Fruit fly (Drosophila melanogaster) whole organism, embryonic: ENCODE data around the gene CG14234.
A peak's percentile ranks its signal among the peaks of the same experiment; 100 is the strongest.

Experiments
- Blimp-1 ChIP-seq: fragments of 200-800 bp; sonication (Bioruptor generic); optimal IDR thresholded peaks from 3 replicates; lab custom pipeline; 2018; ENCODE audit warnings: missing biosample characterization, missing genetic modification characterization, mild to moderate bottlenecking, moderate library complexity, missing genetic modification reagents
- CG10959 ChIP-seq: fragments of 200-800 bp; sonication (Bioruptor generic); IDR thresholded peaks from 2 replicates; pipeline ENCODE4 v1.3.6; 2022; ENCODE audit warnings: missing biosample characterization, missing genetic modification characterization
- CG12104 ChIP-seq: fragments of 200-800 bp; sonication (Bioruptor generic); optimal IDR thresholded peaks from 3 replicates; lab custom pipeline; 2016; ENCODE audit warnings: missing biosample characterization, missing genetic modification characterization
- CG13424 ChIP-seq: fragments of 200-800 bp; sonication (Bioruptor generic); optimal IDR thresholded peaks from 2 replicates; lab custom pipeline; 2019; ENCODE audit warnings: missing biosample characterization, mild to moderate bottlenecking, missing genetic modification characterization, moderate library complexity
- CG15269 ChIP-seq: fragments of 200-800 bp; sonication (Bioruptor generic); optimal IDR thresholded peaks from 2 replicates; lab custom pipeline; 2018; ENCODE audit warnings: missing biosample characterization, mild to moderate bottlenecking, missing genetic modification characterization, moderate library complexity
- CG15696 ChIP-seq: fragments of 200-800 bp; sonication (Bioruptor generic); optimal IDR thresholded peaks from 2 replicates; lab custom pipeline; 2019; ENCODE audit warnings: missing biosample characterization, mild to moderate bottlenecking, missing genetic modification characterization, moderate library complexity
- CG1603 ChIP-seq: fragments of 200-800 bp; sonication (Bioruptor generic); optimal IDR thresholded peaks from 2 replicates; lab custom pipeline; 2019; ENCODE audit warnings: missing biosample characterization, mild to moderate bottlenecking, missing genetic modification characterization, moderate library complexity
- CG1647 ChIP-seq: fragments of 200-800 bp; sonication (Bioruptor generic); optimal IDR thresholded peaks from 3 replicates; lab custom pipeline; 2016; ENCODE audit warnings: missing biosample characterization, missing genetic modification characterization
- CG16863 ChIP-seq: fragments of 200-800 bp; sonication (Bioruptor generic); optimal IDR thresholded peaks from 3 replicates; lab custom pipeline; 2016; ENCODE audit warnings: missing biosample characterization, missing genetic modification characterization
- CG17361 ChIP-seq: fragments of 200-800 bp; sonication (Bioruptor generic); IDR thresholded peaks from 3 replicates; pipeline ENCODE4 v1.3.6; 2022; ENCODE audit warnings: missing biosample characterization, missing genetic modification characterization
- CG17568 ChIP-seq: fragments of 200-800 bp; sonication (Bioruptor generic); optimal IDR thresholded peaks from 2 replicates; lab custom pipeline; 2018; ENCODE audit warnings: missing biosample characterization, mild to moderate bottlenecking, missing genetic modification characterization, moderate library complexity
- CG18476 ChIP-seq: fragments of 200-800 bp; sonication (Bioruptor generic); optimal IDR thresholded peaks from 2 replicates; lab custom pipeline; 2016; ENCODE audit warnings: missing biosample characterization, mild to moderate bottlenecking, missing genetic modification characterization
- CG2199 ChIP-seq: fragments of 200-800 bp; sonication (Bioruptor generic); IDR thresholded peaks from 3 replicates; pipeline ENCODE4 v1.3.6; 2022; ENCODE audit warnings: missing biosample characterization, missing genetic modification characterization
- CG2202 ChIP-seq: fragments of 200-800 bp; sonication (Bioruptor generic); optimal IDR thresholded peaks from 2 replicates; lab custom pipeline; 2018; ENCODE audit warnings: missing biosample characterization, mild to moderate bottlenecking, missing genetic modification characterization
- CG3065 ChIP-seq: fragments of 200-800 bp; sonication (Bioruptor generic); optimal IDR thresholded peaks from 2 replicates; lab custom pipeline; 2016; ENCODE audit warnings: missing biosample characterization, missing genetic modification characterization
- CG31224 ChIP-seq: fragments of 200-800 bp; sonication (Bioruptor generic); IDR thresholded peaks from 2 replicates; pipeline ENCODE4 v1.3.6; 2022; ENCODE audit warnings: missing biosample characterization, missing genetic modification characterization
- CG31388 ChIP-seq: fragments of 200-800 bp; sonication (Bioruptor generic); optimal IDR thresholded peaks from 2 replicates; lab custom pipeline; 2016; ENCODE audit warnings: missing biosample characterization, missing genetic modification characterization
- CG32772 ChIP-seq: fragments of 200-800 bp; sonication (Bioruptor generic); IDR thresholded peaks from 2 replicates; pipeline ENCODE4 v1.3.6; 2022; ENCODE audit warnings: missing biosample characterization, missing genetic modification characterization
- CG7987 ChIP-seq: fragments of 200-800 bp; sonication (Bioruptor generic); optimal IDR thresholded peaks from 2 replicates; lab custom pipeline; 2018; ENCODE audit warnings: missing biosample characterization, mild to moderate bottlenecking, missing genetic modification characterization, moderate library complexity
- D19A ChIP-seq: fragments of 200-800 bp; optimal IDR thresholded peaks from 3 replicates; lab custom pipeline; 2019; ENCODE audit warnings: missing biosample characterization, mild to moderate bottlenecking, missing genetic modification characterization, moderate library complexity
- Dad ChIP-seq: fragments of 200-800 bp; sonication (Bioruptor generic); optimal IDR thresholded peaks from 3 replicates; lab custom pipeline; 2016; ENCODE audit warnings: missing biosample characterization, missing genetic modification characterization
- Deaf1 ChIP-seq: fragments of 200-800 bp; optimal IDR thresholded peaks from 3 replicates; lab custom pipeline; 2019; ENCODE audit warnings: missing biosample characterization, mild to moderate bottlenecking, missing genetic modification characterization, moderate library complexity
- Fer3 ChIP-seq: fragments of 200-800 bp; sonication (Bioruptor generic); optimal IDR thresholded peaks from 2 replicates; lab custom pipeline; 2018; ENCODE audit warnings: missing biosample characterization, mild to moderate bottlenecking, missing genetic modification characterization, moderate library complexity
- Hsf ChIP-seq: fragments of 200-800 bp; sonication (Bioruptor generic); optimal IDR thresholded peaks from 3 replicates; lab custom pipeline; 2016; ENCODE audit warnings: missing biosample characterization, missing genetic modification characterization
- Mes4 ChIP-seq: fragments of 200-800 bp; sonication (Bioruptor generic); optimal IDR thresholded peaks from 2 replicates; lab custom pipeline; 2016; ENCODE audit warnings: missing biosample characterization, missing genetic modification characterization
- NC2α ChIP-seq: fragments of 200-800 bp; sonication (Bioruptor generic); optimal IDR thresholded peaks from 2 replicates; lab custom pipeline; 2016; ENCODE audit warnings: missing biosample characterization, missing genetic modification characterization
- NC2β ChIP-seq: fragments of 200-800 bp; sonication (Bioruptor generic); optimal IDR thresholded peaks from 2 replicates; lab custom pipeline; 2016; ENCODE audit warnings: missing biosample characterization, missing genetic modification characterization
- NK7.1 ChIP-seq: fragments of 200-800 bp; sonication (Bioruptor generic); optimal IDR thresholded peaks from 3 replicates; lab custom pipeline; 2016; ENCODE audit warnings: missing biosample characterization, missing genetic modification characterization
- Rx ChIP-seq: fragments of 200-800 bp; sonication (Bioruptor generic); IDR thresholded peaks from 2 replicates; pipeline ENCODE4 v1.3.6; 2022; ENCODE audit warnings: missing biosample characterization, missing genetic modification characterization
- Sin3A ChIP-seq: fragments of >200 bp; optimal IDR thresholded peaks from 2 replicates; lab custom pipeline; 2018
- ara ChIP-seq: fragments of 200-800 bp; sonication (Bioruptor generic); IDR thresholded peaks from 2 replicates; pipeline ENCODE4 v1.3.6; 2022; ENCODE audit warnings: missing biosample characterization, missing genetic modification characterization
- az2 ChIP-seq: fragments of 200-800 bp; sonication (Bioruptor generic); optimal IDR thresholded peaks from 3 replicates; lab custom pipeline; 2016; ENCODE audit warnings: missing biosample characterization, missing genetic modification characterization
- cas ChIP-seq: fragments of 200-800 bp; sonication (Bioruptor generic); IDR thresholded peaks from 2 replicates; pipeline ENCODE4 v1.3.6; 2022; ENCODE audit warnings: missing biosample characterization, missing genetic modification characterization
- fd96Cb ChIP-seq: fragments of 200-800 bp; sonication (Bioruptor generic); optimal IDR thresholded peaks from 2 replicates; lab custom pipeline; 2018; ENCODE audit warnings: missing biosample characterization, mild to moderate bottlenecking, missing genetic modification characterization, moderate library complexity
- her ChIP-seq: fragments of 200-800 bp; sonication (Bioruptor generic); optimal IDR thresholded peaks from 2 replicates; lab custom pipeline; 2016; ENCODE audit warnings: missing biosample characterization, missing genetic modification characterization
- lola ChIP-seq, 3 experiments: fragments of >200 bp in 2 of 3; fragments of 200-800 bp in 1 of 3; sonication (Bioruptor generic) in 1 of 3; optimal IDR thresholded peaks; 2 replicates each; lab custom pipeline; 2017 to 2019; ENCODE audit warnings: missing biosample characterization in 3 of 3, missing genetic modification characterization in 3 of 3, mild to moderate bottlenecking in 1 of 3, moderate library complexity in 1 of 3
- maf-S ChIP-seq: fragments of 200-800 bp; sonication (Bioruptor generic); optimal IDR thresholded peaks from 2 replicates; lab custom pipeline; 2016; ENCODE audit warnings: missing biosample characterization, missing genetic modification characterization
- mld ChIP-seq: fragments of 200-800 bp; sonication (Bioruptor generic); IDR thresholded peaks from 3 replicates; pipeline ENCODE4 v1.3.6; 2022; ENCODE audit warnings: missing biosample characterization, missing genetic modification characterization; ENCODE audit not compliant: partially characterized antibody
- nmo ChIP-seq: fragments of 200-800 bp; sonication (Bioruptor generic); optimal IDR thresholded peaks from 2 replicates; lab custom pipeline; 2018; ENCODE audit warnings: missing biosample characterization, mild to moderate bottlenecking, missing genetic modification characterization, moderate library complexity
- oc ChIP-seq: fragments of 200-800 bp; sonication (Bioruptor generic); optimal IDR thresholded peaks from 2 replicates; lab custom pipeline; 2018; ENCODE audit warnings: missing biosample characterization, mild to moderate bottlenecking, missing genetic modification characterization, moderate library complexity
- onecut ChIP-seq: fragments of 200-800 bp; sonication (Bioruptor generic); IDR thresholded peaks from 2 replicates; pipeline ENCODE4 v1.3.6; 2022; ENCODE audit warnings: missing biosample characterization, missing genetic modification characterization
- pnt ChIP-seq: fragments of 200-800 bp; sonication (Bioruptor generic); optimal IDR thresholded peaks from 3 replicates; lab custom pipeline; 2016; ENCODE audit warnings: missing biosample characterization, missing genetic modification characterization
- prd ChIP-seq, 3 experiments: fragments of >200 bp in 2 of 3; fragments of 200-800 bp in 1 of 3; sonication (Bioruptor generic) in 1 of 3; optimal IDR thresholded peaks in 2 of 3; IDR thresholded peaks in 1 of 3; 2 replicates in 2 of 3; 3 replicates in 1 of 3; pipeline versions ENCODE4 v1.3.6 to Lab custom; 2017 to 2022; ENCODE audit warnings: missing biosample characterization in 1 of 3, missing genetic modification characterization in 1 of 3
- pros ChIP-seq: fragments of 200-800 bp; sonication (Bioruptor generic); optimal IDR thresholded peaks from 3 replicates; lab custom pipeline; 2019; ENCODE audit warnings: missing biosample characterization, mild to moderate bottlenecking, missing genetic modification characterization, moderate library complexity
- repo ChIP-seq: fragments of 200-800 bp; sonication (Bioruptor generic); optimal IDR thresholded peaks from 2 replicates; lab custom pipeline; 2016; ENCODE audit warnings: missing biosample characterization, missing genetic modification characterization
- sim ChIP-seq: fragments of 200-800 bp; sonication (Bioruptor generic); IDR thresholded peaks from 2 replicates; pipeline ENCODE4 v1.3.6; 2022; ENCODE audit warnings: missing biosample characterization, missing genetic modification characterization
- sisA ChIP-seq: fragments of 200-800 bp; sonication (Bioruptor generic); IDR thresholded peaks from 2 replicates; pipeline ENCODE4 v1.3.6; 2022; ENCODE audit warnings: missing biosample characterization, missing genetic modification characterization
- tx ChIP-seq: fragments of 200-800 bp; sonication (Bioruptor generic); optimal IDR thresholded peaks from 2 replicates; lab custom pipeline; 2016; ENCODE audit warnings: missing biosample characterization, missing genetic modification characterization
- zen ChIP-seq: fragments of 200-800 bp; sonication (Bioruptor generic); optimal IDR thresholded peaks from 3 replicates; lab custom pipeline; 2018; ENCODE audit warnings: missing biosample characterization, mild to moderate bottlenecking, missing genetic modification characterization, moderate library complexity

Gene CG14234

dm6 chrX:19769821-19770519 lies 34.6 kb downstream of the CG14234 start (continued):
- TF ChIP-seq Hsf (peak; percentile 42), maf-S (GFP tag; lab: Kevin White, UChicago) (peak; percentile 11), fd96Cb (tag; lab: Kevin White, UChicago) (peak; percentile 64), CG1603 (tag; lab: Kevin White, UChicago) (peak; percentile 37), CG32772 (GFP tag; lab: Robert Waterston, UW) (0 out of 2 replicates have a peak, but pooled peaks have one; percentile 13), zen (peak; percentile 77), CG15269 (tag; lab: Kevin White, UChicago) (peak; percentile 3), CG13424 (tag; lab: Kevin White, UChicago) (peak; percentile 13), ara (GFP tag; lab: Robert Waterston, UW) (peak; percentile 69), pnt (GFP tag; lab: Kevin White, UChicago) (peak; percentile 21), tx (GFP tag; lab: Kevin White, UChicago) (peak; percentile 22), CG18476 (GFP tag; lab: Kevin White, UChicago) (peak; percentile 38), NK7.1 (peak; percentile 6), oc (tag; lab: Kevin White, UChicago) (peak; percentile 77), CG7987 (no peak), NC2α (peak; percentile 15), prd (optimal IDR thresholded peaks at IDR 0.05; lab: Kevin White, UChicago) (no peak), prd (GFP tag; IDR thresholded peaks at IDR 0.05; lab: Robert Waterston, UW) (peak; percentile 61; the same call in 2 of the 3 replicates), mld (no peak), az2 (GFP tag; lab: Kevin White, UChicago) (peak; percentile 24), CG12104 (GFP tag; lab: Kevin White, UChicago) (no peak), Sin3A (lab: Kevin White, UChicago) (no peak), CG2202 (tag; lab: Kevin White, UChicago) (peak; percentile 42), CG16863 (peak; percentile 42), Blimp-1 (peak; percentile 46), lola (GFP tag; optimal IDR thresholded peaks at IDR 0.05; lab: Kevin White, UChicago) (peak in 1 of 3 experiments; percentile 76), pros (GFP tag; lab: Kevin White, UChicago) (peak; percentile 71), CG31388 (GFP tag; lab: Kevin White, UChicago) (no peak), repo (GFP tag; lab: Kevin White, UChicago) (no peak), her (GFP tag; lab: Kevin White, UChicago) (peak; percentile 16), CG2199 (GFP tag; lab: Robert Waterston, UW) (no peak), CG31224 (GFP tag; lab: Robert Waterston, UW) (0 out of 2 replicates have a peak, but pooled peaks have one; percentile 21), sisA (GFP tag; lab: Robert Waterston, UW) (0 out of 2 replicates have a peak, but pooled peaks have one; percentile 17), D19A (tag; lab: Kevin White, UChicago) (peak; percentile 46), sim (GFP tag; lab: Robert Waterston, UW) (peak; percentile 48; the same call in 1 of the 2 replicates), Mes4 (GFP tag; lab: Kevin White, UChicago) (peak; percentile 24), Fer3 (tag; lab: Kevin White, UChicago) (peak; percentile 25), onecut (peak; percentile 37; the same call in 1 of the 2 replicates), cas (no peak), CG17568 (no peak), nmo (GFP tag; lab: Kevin White, UChicago) (peak; percentile 55), CG17361 (GFP tag; lab: Robert Waterston, UW) (peak; percentile 63), CG15696 (peak; percentile 58), Deaf1 (tag; lab: Kevin White, UChicago) (no peak), NC2β (GFP tag; lab: Kevin White, UChicago) (peak; percentile 25), Rx (GFP tag; lab: Robert Waterston, UW) (no peak), CG3065 (GFP tag; lab: Kevin White, UChicago) (peak; percentile 0), CG10959 (GFP tag; lab: Robert Waterston, UW) (0 out of 2 replicates have a peak, but pooled peaks have one; percentile 45), Dad (GFP tag; lab: Kevin White, UChicago) (no peak), CG1647 (GFP tag; lab: Kevin White, UChicago) (no peak)
